Worm (Caenorhabditis elegans): ENCODE measurements around the gene iff-2.

DNA sequence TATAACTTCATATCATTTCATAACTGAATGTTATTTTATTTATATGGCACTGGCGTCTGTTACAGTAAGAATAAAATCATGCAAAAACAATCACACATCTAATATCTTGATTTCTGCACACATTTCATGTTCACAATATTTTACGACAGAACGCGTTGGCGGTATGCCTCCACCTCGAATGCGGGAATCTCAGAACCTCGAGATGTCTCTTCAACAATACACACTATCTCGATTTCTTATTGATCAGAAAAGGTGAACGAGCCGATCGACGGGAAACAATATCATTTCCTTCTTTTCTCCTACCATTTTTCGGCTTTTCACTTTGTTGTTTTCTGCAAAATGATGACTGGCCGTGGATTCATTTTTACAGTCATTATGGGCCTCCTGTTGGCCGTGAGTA lies 46.5 kb upstream of the iff-2 start, which contains the start of gene F28C6.10:
- TF ChIP-seq nhr-12 (tag; optimal IDR thresholded peaks at IDR 0.05) (no peak), unc-62 (GFP tag; optimal IDR thresholded peaks at IDR 0.05) (no peak), unc-39 (tag; optimal IDR thresholded peaks at IDR 0.05) (no peak), pha-4 (tag; optimal IDR thresholded peaks at IDR 0.05) (no peak), elt-1 (tag; optimal IDR thresholded peaks at IDR 0.05; ENCODE audit: borderline replicate concordance, insufficient read depth) (no peak), zip-8 (tag; optimal IDR thresholded peaks at IDR 0.05) (no peak), nhr-28 (tag; optimal IDR thresholded peaks at IDR 0.05) (no peak), elt-3 (tag; optimal IDR thresholded peaks at IDR 0.05) (no peak), ztf-11 (tag; optimal IDR thresholded peaks at IDR 0.05) (no peak), nhr-76 (tag; optimal IDR thresholded peaks at IDR 0.05) (no peak), lin-13 (tag; optimal IDR thresholded peaks at IDR 0.05) (no peak), mab-5 (tag; optimal IDR thresholded peaks at IDR 0.05) (no peak)

Data from whole organism, mixed stage, embryonic.